Fruit fly (Drosophila melanogaster): ENCODE results near the gene CG15202.

Gene CG15202

dm6 chrX:11132312-11132711, 10.0 kb upstream of the CG15202 start, which contains the start of gene CG44385:
TSS of gene CG44385 (minus strand) at chrX:11132412.
- TF ChIP-seq usp (GFP tag; optimal IDR thresholded peaks at IDR 0.05): no peak
- TF ChIP-seq pan (optimal IDR thresholded peaks at IDR 0.05): no peak
- TF ChIP-seq EcR (GFP tag; optimal IDR thresholded peaks at IDR 0.05): no peak
- no peak for TF ChIP-seq psq (optimal IDR thresholded peaks at IDR 0.05)
- TF ChIP-seq CG8478 (optimal IDR thresholded peaks at IDR 0.05): no peak
- TF ChIP-seq Dll (optimal IDR thresholded peaks at IDR 0.05): no peak

dm6 chrX:11135840-11136586, 6.3 kb upstream of the CG15202 start:
- no peak for TF ChIP-seq usp (GFP tag; optimal IDR thresholded peaks at IDR 0.05)
- TF ChIP-seq EcR (GFP tag; optimal IDR thresholded peaks at IDR 0.05): no peak
- TF ChIP-seq CG8478 (optimal IDR thresholded peaks at IDR 0.05): no peak
- TF ChIP-seq pan (optimal IDR thresholded peaks at IDR 0.05): no peak
- no peak for TF ChIP-seq Dll (optimal IDR thresholded peaks at IDR 0.05)
- TF ChIP-seq psq (optimal IDR thresholded peaks at IDR 0.05): no peak

- no peak for TF ChIP-seq psq (optimal IDR thresholded peaks at IDR 0.05)
- no peak for TF ChIP-seq usp (GFP tag; optimal IDR thresholded peaks at IDR 0.05)
- no peak for TF ChIP-seq Dll (optimal IDR thresholded peaks at IDR 0.05)
- TF ChIP-seq CG8478 (optimal IDR thresholded peaks at IDR 0.05): no peak
Measured at dm6 chrX:11136587-11137512, 5.5 kb upstream of the CG15202 start, which contains the start of gene Klp10A. TSS of gene Klp10A (minus strand) at chrX:11137118.

- no peak for TF ChIP-seq Dll (optimal IDR thresholded peaks at IDR 0.05)
- no peak for TF ChIP-seq CG8478 (optimal IDR thresholded peaks at IDR 0.05)
- no peak for TF ChIP-seq EcR (GFP tag; optimal IDR thresholded peaks at IDR 0.05)
- TF ChIP-seq usp (GFP tag; optimal IDR thresholded peaks at IDR 0.05): no peak
- TF ChIP-seq pan (optimal IDR thresholded peaks at IDR 0.05): no peak
Measured at dm6 chrX:11137566-11138186, 4.7 kb upstream of the CG15202 start, which contains the start of gene CDK2AP1. TSS of gene CDK2AP1 (plus strand) at chrX:11137859.

- TF ChIP-seq EcR (GFP tag; optimal IDR thresholded peaks at IDR 0.05) (no peak), pan (optimal IDR thresholded peaks at IDR 0.05) (no peak)
Measured at dm6 chrX:11140163-11140562, 2.2 kb upstream of the CG15202 start, which contains the start of gene ssp7. TSS of gene ssp7 (minus strand) at chrX:11140263.

- TF ChIP-seq CG8478 (optimal IDR thresholded peaks at IDR 0.05) (no peak), usp (GFP tag; optimal IDR thresholded peaks at IDR 0.05) (no peak), pan (optimal IDR thresholded peaks at IDR 0.05) (no peak), psq (optimal IDR thresholded peaks at IDR 0.05) (no peak), Dll (optimal IDR thresholded peaks at IDR 0.05) (no peak), EcR (GFP tag; optimal IDR thresholded peaks at IDR 0.05) (no peak)
Measured at dm6 chrX:11143820-11144219, 1.5 kb downstream of the CG15202 start, which contains the start of gene CG15201. TSS of gene CG15201 (plus strand) at chrX:11144120.

dm6 chrX:11144575-11144974, 2.2 kb downstream of the CG15202 start:
- TF ChIP-seq EcR (GFP tag; optimal IDR thresholded peaks at IDR 0.05): no peak
- TF ChIP-seq CG8478 (optimal IDR thresholded peaks at IDR 0.05): no peak
- TF ChIP-seq pan (optimal IDR thresholded peaks at IDR 0.05): no peak
- TF ChIP-seq usp (GFP tag; optimal IDR thresholded peaks at IDR 0.05): no peak
- TF ChIP-seq Dll (optimal IDR thresholded peaks at IDR 0.05): no peak

- TF ChIP-seq Dll (optimal IDR thresholded peaks at IDR 0.05) (no peak), pan (optimal IDR thresholded peaks at IDR 0.05) (no peak), psq (optimal IDR thresholded peaks at IDR 0.05) (no peak), EcR (GFP tag; optimal IDR thresholded peaks at IDR 0.05) (no peak), usp (GFP tag; optimal IDR thresholded peaks at IDR 0.05) (no peak), CG8478 (optimal IDR thresholded peaks at IDR 0.05) (no peak)
Measured at dm6 chrX:11146598-11147176, 4.3 kb downstream of the CG15202 start.

dm6 chrX:11147553-11148067, 5.3 kb downstream of the CG15202 start:
- TF ChIP-seq psq (optimal IDR thresholded peaks at IDR 0.05) (no peak), pan (optimal IDR thresholded peaks at IDR 0.05) (no peak), usp (GFP tag; optimal IDR thresholded peaks at IDR 0.05) (no peak), Dll (optimal IDR thresholded peaks at IDR 0.05) (no peak), CG8478 (optimal IDR thresholded peaks at IDR 0.05) (no peak)

- TF ChIP-seq usp (GFP tag; optimal IDR thresholded peaks at IDR 0.05) (no peak), Dll (optimal IDR thresholded peaks at IDR 0.05) (no peak), pan (optimal IDR thresholded peaks at IDR 0.05) (no peak), psq (optimal IDR thresholded peaks at IDR 0.05) (no peak), CG8478 (optimal IDR thresholded peaks at IDR 0.05) (no peak), EcR (GFP tag; optimal IDR thresholded peaks at IDR 0.05) (no peak)
Measured at dm6 chrX:11148272-11148835, 6.0 kb downstream of the CG15202 start, which contains the start of gene Ran. TSS of gene Ran (minus strand) at chrX:11148716.

dm6 chrX:11149201-11149600, 6.9 kb downstream of the CG15202 start, which contains the start of gene Lint-1:
TSS of gene Lint-1 (plus strand) at chrX:11149323.
- no peak for TF ChIP-seq CG8478 (optimal IDR thresholded peaks at IDR 0.05)
- TF ChIP-seq EcR (GFP tag; optimal IDR thresholded peaks at IDR 0.05): no peak
- no peak for TF ChIP-seq pan (optimal IDR thresholded peaks at IDR 0.05)
- TF ChIP-seq usp (GFP tag; optimal IDR thresholded peaks at IDR 0.05): no peak
- TF ChIP-seq psq (optimal IDR thresholded peaks at IDR 0.05): no peak
- no peak for TF ChIP-seq Dll (optimal IDR thresholded peaks at IDR 0.05)

Measured in whole organism.